Fruit fly (Drosophila melanogaster): ENCODE results near the gene rsh.

DNA sequence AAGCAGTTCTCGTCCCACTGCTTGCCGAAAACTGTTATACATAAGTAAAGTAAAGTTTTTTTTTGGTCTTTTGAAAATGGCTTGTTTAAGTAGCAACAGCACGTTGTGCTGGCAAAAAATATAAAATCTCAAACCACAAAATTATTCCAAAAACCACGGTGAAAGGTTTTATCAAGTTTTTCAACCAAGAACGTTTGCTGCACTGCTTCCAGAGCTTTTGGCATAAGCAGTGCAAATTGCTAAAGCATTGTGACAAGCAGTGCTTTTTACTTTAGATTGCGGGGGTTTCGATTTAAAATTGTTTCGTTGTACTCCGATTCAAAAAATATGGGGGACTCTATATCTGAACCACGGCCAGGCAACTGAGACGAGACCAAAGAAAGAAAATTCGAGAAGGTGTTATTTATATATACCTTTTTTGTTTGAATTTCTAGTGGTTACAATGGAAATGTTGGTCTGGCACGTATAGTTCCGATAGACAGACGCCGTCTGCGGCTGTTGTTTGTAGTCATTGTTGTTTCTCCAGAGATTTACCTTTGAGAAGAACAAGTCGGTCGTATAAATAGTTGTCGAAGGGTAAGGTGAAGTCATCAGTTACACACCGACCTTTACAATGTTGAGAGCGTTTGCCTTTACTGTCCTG lies 21.0 kb upstream of the rsh start, which contains the start of gene Mur11Da:
- TF ChIP-seq Mnt (GFP tag; optimal IDR thresholded peaks at IDR 0.05), result no peak
- no peak for TF ChIP-seq CG1620 (GFP tag; optimal IDR thresholded peaks at IDR 0.05)
- TF ChIP-seq cnc (optimal IDR thresholded peaks at IDR 0.05), result no peak
- TF ChIP-seq Hr96 (GFP tag; optimal IDR thresholded peaks at IDR 0.05), result no peak
- no peak for TF ChIP-seq kay (GFP tag; ENCODE audit: borderline replicate concordance)
- TF ChIP-seq bab1 (GFP tag; optimal IDR thresholded peaks at IDR 0.05), result no peak
- TF ChIP-seq toe (GFP tag; optimal IDR thresholded peaks at IDR 0.05), result no peak
- no peak for TF ChIP-seq CG14711 (tag; optimal IDR thresholded peaks at IDR 0.05)
- no peak for TF ChIP-seq CG7045 (GFP tag; optimal IDR thresholded peaks at IDR 0.05)
- no peak for TF ChIP-seq CG5204 (GFP tag; optimal IDR thresholded peaks at IDR 0.05)

All from whole organism, adult.